Worm (Caenorhabditis elegans): ENCODE results near the gene E02C12.8.

E02C12.8 gene

ce11 chrV:9336462-9336861 lies 37.0 kb downstream of the E02C12.8 start, which contains the start of gene coq-6:
TSS of gene coq-6 (plus strand) at chrV:9336762.
- TF ChIP-seq nhr-237 (tag; optimal IDR thresholded peaks at IDR 0.05) (no peak), aly-2 (tag; optimal IDR thresholded peaks at IDR 0.05) (no peak), snpc-4 (tag; optimal IDR thresholded peaks at IDR 0.05) (no peak), ceh-82 (tag; optimal IDR thresholded peaks at IDR 0.05) (no peak), nhr-23 (tag; optimal IDR thresholded peaks at IDR 0.05) (no peak), elt-3 (tag; optimal IDR thresholded peaks at IDR 0.05) (no peak), nhr-25 (tag; optimal IDR thresholded peaks at IDR 0.05) (no peak), egl-27 (tag; optimal IDR thresholded peaks at IDR 0.05) (no peak), lsy-12 (tag; optimal IDR thresholded peaks at IDR 0.05) (no peak), zag-1 (tag; optimal IDR thresholded peaks at IDR 0.05) (no peak), unc-62 (GFP tag; optimal IDR thresholded peaks at IDR 0.05) (no peak), unc-39 (tag; optimal IDR thresholded peaks at IDR 0.05) (no peak), lin-39 (tag; optimal IDR thresholded peaks at IDR 0.05) (no peak), nhr-77 (tag; optimal IDR thresholded peaks at IDR 0.05) (no peak), egl-5 (tag; optimal IDR thresholded peaks at IDR 0.05) (no peak), lin-15B (tag; optimal IDR thresholded peaks at IDR 0.05) (no peak), nhr-76 (tag; optimal IDR thresholded peaks at IDR 0.05) (no peak), ztf-4 (tag; optimal IDR thresholded peaks at IDR 0.05) (no peak), skn-1 (tag; optimal IDR thresholded peaks at IDR 0.05) (no peak)

- no peak for TF ChIP-seq ceh-16 (tag; optimal IDR thresholded peaks at IDR 0.05)
- peak; percentile 25 for TF ChIP-seq pha-4 (tag; optimal IDR thresholded peaks at IDR 0.05)
Observed at ce11 chrV:9334216-9334615, 39.2 kb downstream of the E02C12.8 start, which contains the start of gene ucp-4. TSS of gene ucp-4 (plus strand) at chrV:9334298.

DNA sequence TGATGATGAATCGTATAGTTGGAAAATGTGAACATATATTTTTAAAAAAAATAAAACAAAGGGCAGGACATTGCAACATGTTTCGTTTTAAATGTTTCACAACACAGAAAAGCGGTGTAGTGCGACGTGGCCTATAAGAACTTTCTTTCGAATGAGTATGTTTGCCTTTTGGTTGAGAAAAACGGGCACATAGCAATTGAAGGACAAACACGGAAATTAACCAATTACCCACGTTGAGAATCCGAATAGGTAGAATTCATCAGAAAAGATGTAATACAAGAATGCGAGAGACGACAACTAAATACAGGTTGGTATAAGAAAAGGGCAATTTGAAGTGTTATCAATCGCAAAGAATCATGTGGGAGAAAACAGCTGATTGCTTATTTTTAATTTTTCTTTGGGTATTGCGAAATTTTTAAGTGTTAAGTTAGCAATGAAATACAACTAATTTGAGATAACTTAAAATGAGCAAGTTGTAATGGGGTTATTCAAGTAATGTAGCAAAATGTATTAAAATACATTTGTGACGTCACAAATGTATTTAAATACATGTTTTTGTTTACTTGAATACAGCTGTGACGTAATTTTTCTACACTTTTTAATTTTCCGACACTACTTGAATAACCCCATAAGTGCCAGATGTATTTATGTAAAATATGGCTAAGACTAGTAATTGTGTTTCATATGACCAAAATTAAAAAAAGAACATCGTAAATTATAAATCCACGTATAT lies 39.9 kb downstream of the E02C12.8 start, which contains the start of gene acl-14:
TSS of gene acl-14 (minus strand) at position 316 of the 733 bp plus-strand sequence.
- peak; percentile 20 for TF ChIP-seq elt-2 (tag; optimal IDR thresholded peaks at IDR 0.05)
- TF ChIP-seq nhr-43 (tag; optimal IDR thresholded peaks at IDR 0.05; ENCODE audit: poor library complexity, severe bottlenecking) = peak; percentile 26
- TF ChIP-seq mml-1 (tag; optimal IDR thresholded peaks at IDR 0.05) = no peak

DNA sequence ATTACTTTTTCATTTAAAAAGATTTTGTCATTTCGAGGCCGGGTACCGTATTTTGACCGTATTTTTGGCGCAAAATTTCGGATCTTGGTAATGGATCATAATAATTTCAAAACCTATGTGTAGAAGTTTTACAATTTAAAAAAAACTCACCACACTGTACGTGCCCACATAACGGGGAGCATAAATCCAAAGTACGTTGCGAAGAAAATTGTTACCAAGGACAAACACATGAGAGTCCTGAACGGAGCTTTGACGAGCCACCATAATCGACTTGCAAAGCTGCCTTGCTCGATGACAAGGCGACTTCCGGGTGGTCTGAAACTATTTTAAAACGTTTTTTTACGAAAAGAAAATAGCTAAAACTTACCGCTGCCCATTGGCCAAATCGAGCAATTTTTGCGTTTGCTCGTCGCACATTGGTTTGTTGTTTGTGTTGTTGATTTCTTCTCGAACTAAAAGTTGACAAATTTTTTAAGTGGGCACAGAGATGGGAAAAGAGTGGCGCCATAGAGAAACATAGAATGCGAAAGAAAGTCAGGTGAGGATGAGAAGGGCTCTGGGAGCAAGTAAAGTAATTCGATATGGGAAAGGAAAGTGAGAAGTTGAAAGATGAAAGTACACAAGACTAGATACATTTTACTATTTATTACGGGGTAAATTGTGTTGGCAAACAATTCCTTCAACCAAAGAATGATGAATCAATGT lies 40.6 kb downstream of the E02C12.8 start:
- no peak for TF ChIP-seq unc-62 (GFP tag; optimal IDR thresholded peaks at IDR 0.05)
- peak; percentile 3 for TF ChIP-seq nfya-1 (tag; optimal IDR thresholded peaks at IDR 0.05; ENCODE audit: insufficient read depth)
- TF ChIP-seq elt-1 (tag; optimal IDR thresholded peaks at IDR 0.05) = no peak
- TF ChIP-seq pha-4 (tag; optimal IDR thresholded peaks at IDR 0.05) = peak; percentile 70
- TF ChIP-seq mdl-1 (tag; optimal IDR thresholded peaks at IDR 0.05) = no peak
- no peak for TF ChIP-seq egl-5 (tag; optimal IDR thresholded peaks at IDR 0.05)
- TF ChIP-seq mml-1 (tag; optimal IDR thresholded peaks at IDR 0.05) = no peak
- no peak for TF ChIP-seq elt-2 (tag; optimal IDR thresholded peaks at IDR 0.05)
- no peak for TF ChIP-seq nhr-76 (tag; optimal IDR thresholded peaks at IDR 0.05)
- TF ChIP-seq egl-27 (tag; optimal IDR thresholded peaks at IDR 0.05) = no peak

ce11 chrV:9329245-9329979 lies 44.0 kb downstream of the E02C12.8 start:
- TF ChIP-seq ceh-16 (tag; optimal IDR thresholded peaks at IDR 0.05) = no peak
- TF ChIP-seq nhr-76 (tag; optimal IDR thresholded peaks at IDR 0.05) = no peak
- TF ChIP-seq snpc-4 (tag; optimal IDR thresholded peaks at IDR 0.05) = no peak
- TF ChIP-seq skn-1 (tag; optimal IDR thresholded peaks at IDR 0.05) = no peak
- peak; percentile 17 for TF ChIP-seq elt-2 (tag; optimal IDR thresholded peaks at IDR 0.05)
- peak; percentile 20 for TF ChIP-seq pha-4 (tag; optimal IDR thresholded peaks at IDR 0.05)

ce11 chrV:9328670-9329069 lies 44.7 kb downstream of the E02C12.8 start, which contains the start of gene K07B1.4:
TSS of gene K07B1.4 (plus strand) at chrV:9328970.
- TF ChIP-seq elt-2 (tag; optimal IDR thresholded peaks at IDR 0.05) = peak; percentile 19
- TF ChIP-seq elt-1 (tag; optimal IDR thresholded peaks at IDR 0.05) = no peak
